Worm (Caenorhabditis elegans) whole organism, L1 larva: ENCODE results near the gene F58F6.6.

Experiments used
- C16A3.4 ChIP-seq: fragments of 150-350 bp; optimal IDR thresholded peaks from 2 replicates; lab custom pipeline; 2014; ENCODE audit warnings: missing biosample characterization, missing genetic modification characterization
- aly-2 ChIP-seq: fragments of 150-350 bp; optimal IDR thresholded peaks from 2 replicates; lab custom pipeline; 2014; ENCODE audit warnings: missing biosample characterization, missing genetic modification characterization
- dpl-1 ChIP-seq, 3 experiments: fragments of 150-350 bp in 2 of 3; sonication (generic microtip) in 1 of 3; optimal IDR thresholded peaks; 2 replicates each; lab custom pipeline; 2014 to 2017; ENCODE audit warnings: missing biosample characterization in 3 of 3, missing genetic modification characterization in 3 of 3, missing genetic modification reagents in 3 of 3
- egl-27 ChIP-seq, 2 experiments: fragments of 150-350 bp in 1 of 2; sonication (generic microtip); optimal IDR thresholded peaks; 3 replicates each; lab custom pipeline; 2017 to 2018; ENCODE audit warnings: missing biosample characterization in 2 of 2, missing genetic modification characterization in 2 of 2, missing genetic modification reagents in 2 of 2
- jun-1 ChIP-seq: fragments of 150-350 bp; optimal IDR thresholded peaks from 2 replicates; lab custom pipeline; 2014; ENCODE audit warnings: missing biosample characterization, missing genetic modification reagents, missing genetic modification characterization
- pqm-1 ChIP-seq: sonication (generic microtip); optimal IDR thresholded peaks from 3 replicates; lab custom pipeline; 2017; ENCODE audit warnings: missing biosample characterization, missing genetic modification characterization
- tbx-2 ChIP-seq: sonication (generic microtip); optimal IDR thresholded peaks from 2 replicates; lab custom pipeline; 2016; ENCODE audit warnings: missing genetic modification characterization, missing compliant biosample characterization
- unc-62 ChIP-seq: fragments of 150-350 bp; optimal IDR thresholded peaks from 2 replicates; lab custom pipeline; 2014; ENCODE audit warnings: missing biosample characterization, missing genetic modification reagents, missing genetic modification characterization
- ztf-11 ChIP-seq, 2 experiments: sonication (generic microtip); optimal IDR thresholded peaks; 2 replicates each; lab custom pipeline; 2016 to 2017; ENCODE audit warnings: missing genetic modification characterization in 2 of 2, missing biosample characterization in 1 of 2, missing compliant biosample characterization in 1 of 2

DNA sequence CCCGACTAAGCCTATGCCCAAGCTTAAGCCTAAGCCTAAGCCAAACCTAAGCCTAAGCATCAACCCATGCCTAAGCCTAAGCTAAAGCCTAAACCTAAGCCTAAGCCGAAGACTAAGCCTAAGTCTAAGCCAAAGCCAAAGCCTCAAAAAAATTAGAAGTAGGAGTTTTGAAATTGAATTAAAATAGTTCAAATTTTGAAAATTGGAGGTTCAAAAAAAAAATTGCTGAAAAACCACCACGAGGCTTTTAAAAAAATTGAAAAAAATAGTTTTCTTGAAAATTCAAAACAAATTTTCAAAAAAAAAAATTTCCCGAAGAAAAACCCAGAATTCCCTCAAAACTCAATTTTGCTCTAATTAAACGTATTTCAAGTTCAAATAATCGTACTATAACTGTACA is 26.2 kb downstream of the F58F6.6 start:
- TF ChIP-seq dpl-1 (GFP tag; optimal IDR thresholded peaks at IDR 0.05; lab: Kevin White, UChicago) (no peak), egl-27 (tag; optimal IDR thresholded peaks at IDR 0.05; lab: Kevin White, UChicago) (no peak), tbx-2 (tag; lab: Kevin White, UChicago) (no peak), aly-2 (no peak), unc-62 (no peak), C16A3.4 (tag; lab: Kevin White, UChicago) (no peak), jun-1 (tag; lab: Kevin White, UChicago) (no peak), pqm-1 (tag; lab: Kevin White, UChicago) (no peak), ztf-11 (tag; optimal IDR thresholded peaks at IDR 0.05; lab: Kevin White, UChicago) (no peak)
